Fruit fly (Drosophila melanogaster) S2 (cell line): ENCODE data around the gene Ugt316A1.

Experiments used
- CG8478 ChIP-seq: fragments of >200 bp; optimal IDR thresholded peaks from 2 replicates; lab custom pipeline; 2018
- CTCF ChIP-seq, 2 experiments: fragments of >200 bp; optimal IDR thresholded peaks; 2 replicates each; lab custom pipeline; 2018

DNA sequence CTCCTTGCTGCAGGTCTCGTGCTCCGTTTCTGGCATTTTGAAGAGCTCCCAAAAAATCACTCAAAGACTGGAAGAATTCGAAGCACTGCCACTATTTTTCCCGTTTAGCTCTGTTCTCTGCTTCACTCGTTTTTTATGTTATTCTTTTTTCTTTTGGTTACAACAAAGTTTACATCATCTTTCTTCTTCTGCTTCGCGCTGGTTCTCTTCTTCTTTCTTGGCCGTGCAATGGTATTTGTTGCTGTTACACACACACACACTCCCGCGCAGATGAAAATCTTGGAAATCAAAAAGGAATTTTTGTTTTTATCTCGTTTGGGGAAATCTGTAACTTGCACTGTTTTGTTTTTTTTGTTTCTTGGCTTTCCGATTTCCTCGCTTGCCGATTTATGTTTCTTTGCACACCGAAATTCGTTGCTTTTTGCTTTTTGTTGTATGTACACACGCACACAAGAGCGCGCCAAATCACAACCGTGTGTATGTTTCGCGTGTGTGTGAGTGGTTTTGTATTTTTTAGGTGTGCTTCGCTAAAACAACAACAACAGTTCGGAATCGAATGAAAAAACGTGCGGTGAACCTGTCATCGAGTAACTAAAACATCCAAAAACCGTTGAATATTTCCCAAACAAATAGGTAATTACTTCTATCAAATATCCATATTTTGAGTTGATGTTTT is 23.2 kb upstream of the Ugt316A1 start:
- TF ChIP-seq CG8478: no peak
- TF ChIP-seq CTCF (optimal IDR thresholded peaks at IDR 0.05; lab: Kevin White, UChicago): no peak
